Worm (Caenorhabditis elegans): ENCODE data around the gene sup-37.

The sup-37 gene

ce11 chrV:8768481-8768959 is 17.8 kb upstream of the sup-37 start, which contains the start of gene B0507.3:
B0507.3 (plus strand) TSS chrV:8768909.
- TF ChIP-seq lin-13 (GFP tag; optimal IDR thresholded peaks at IDR 0.05) = no peak
- no peak for TF ChIP-seq mef-2 (tag; optimal IDR thresholded peaks at IDR 0.05)
- TF ChIP-seq lin-39 (tag; optimal IDR thresholded peaks at IDR 0.05) = no peak
- TF ChIP-seq blmp-1 (tag; optimal IDR thresholded peaks at IDR 0.05) = no peak
- TF ChIP-seq lsy-2 (tag; optimal IDR thresholded peaks at IDR 0.05) = peak in 1 of 2 experiments; percentile 21
- no peak for TF ChIP-seq elt-3 (tag; optimal IDR thresholded peaks at IDR 0.05)
- TF ChIP-seq pax-3 (tag; optimal IDR thresholded peaks at IDR 0.05) = peak; percentile 13
- no peak for TF ChIP-seq rnt-1 (tag; optimal IDR thresholded peaks at IDR 0.05)
- no peak for TF ChIP-seq skn-1 (tag; optimal IDR thresholded peaks at IDR 0.05)
- TF ChIP-seq tlp-1 (tag; optimal IDR thresholded peaks at IDR 0.05) = peak; percentile 86
- no peak for TF ChIP-seq sup-37 (GFP tag; optimal IDR thresholded peaks at IDR 0.05)
- peak in 1 of 2 experiments; percentile 68 for TF ChIP-seq lin-35 (GFP tag; optimal IDR thresholded peaks at IDR 0.05)
- peak; percentile 34 for TF ChIP-seq nhr-90 (tag; optimal IDR thresholded peaks at IDR 0.05; ENCODE audit: poor library complexity)
- no peak for TF ChIP-seq C34B4.2 (tag; optimal IDR thresholded peaks at IDR 0.05)
- TF ChIP-seq fkh-8 (tag; optimal IDR thresholded peaks at IDR 0.05) = no peak
- TF ChIP-seq unc-62 (GFP tag; optimal IDR thresholded peaks at IDR 0.05) = no peak
- no peak for TF ChIP-seq alr-1 (tag; optimal IDR thresholded peaks at IDR 0.05; ENCODE audit: borderline replicate concordance)
- TF ChIP-seq F16B12.6 (tag; optimal IDR thresholded peaks at IDR 0.05) = no peak
- TF ChIP-seq efl-3 (GFP tag; optimal IDR thresholded peaks at IDR 0.05) = no peak
- TF ChIP-seq fos-1 (tag; optimal IDR thresholded peaks at IDR 0.05) = no peak
- TF ChIP-seq unc-86 (tag; optimal IDR thresholded peaks at IDR 0.05) = no peak
- TF ChIP-seq hlh-4 (tag; optimal IDR thresholded peaks at IDR 0.05) = no peak
- no peak for TF ChIP-seq hpl-2 (GFP tag; optimal IDR thresholded peaks at IDR 0.05)
- TF ChIP-seq lir-3 (tag; optimal IDR thresholded peaks at IDR 0.05; ENCODE audit: poor library complexity) = no peak
- no peak for TF ChIP-seq nhr-12 (tag; optimal IDR thresholded peaks at IDR 0.05)
- TF ChIP-seq ceh-88 (GFP tag; IDR thresholded peaks at IDR 0.05) = no peak
- TF ChIP-seq nhr-237 (tag; optimal IDR thresholded peaks at IDR 0.05) = no peak
- peak; percentile 29 for TF ChIP-seq nhr-71 (tag; optimal IDR thresholded peaks at IDR 0.05)
- peak in 1 of 2 experiments; percentile 20 for TF ChIP-seq mdl-1 (tag; optimal IDR thresholded peaks at IDR 0.05)
- peak; percentile 40 for TF ChIP-seq lin-14 (GFP tag; optimal IDR thresholded peaks at IDR 0.05)
- no peak for TF ChIP-seq mep-1 (tag; optimal IDR thresholded peaks at IDR 0.05)
- TF ChIP-seq ets-5 (GFP tag; IDR thresholded peaks at IDR 0.05) = no peak
- no peak for TF ChIP-seq sox-4 (tag; optimal IDR thresholded peaks at IDR 0.05)
- no peak for TF ChIP-seq C16A3.4 (tag; optimal IDR thresholded peaks at IDR 0.05)
- no peak for TF ChIP-seq nhr-85 (tag)
- no peak for TF ChIP-seq mab-9 (GFP tag; IDR thresholded peaks at IDR 0.05)
- TF ChIP-seq jun-1 (tag; optimal IDR thresholded peaks at IDR 0.05) = peak; percentile 76
- no peak for TF ChIP-seq grh-1 (GFP tag; IDR thresholded peaks at IDR 0.05)
- no peak for TF ChIP-seq snu-23 (GFP tag; optimal IDR thresholded peaks at IDR 0.05)
- TF ChIP-seq elt-2 (tag; optimal IDR thresholded peaks at IDR 0.05) = peak; percentile 100
- TF ChIP-seq unc-130 (tag; optimal IDR thresholded peaks at IDR 0.05) = no peak
- no peak for TF ChIP-seq nhr-77 (tag; optimal IDR thresholded peaks at IDR 0.05)
- TF ChIP-seq ceh-8 (GFP tag; optimal IDR thresholded peaks at IDR 0.05) = no peak
- no peak for TF ChIP-seq snpc-4 (tag; optimal IDR thresholded peaks at IDR 0.05)
- no peak for TF ChIP-seq nhr-19 (GFP tag; conservative IDR thresholded peaks at IDR 0.05)
- TF ChIP-seq sptf-1 (tag; optimal IDR thresholded peaks at IDR 0.05) = no peak
- TF ChIP-seq ceh-90 (tag; optimal IDR thresholded peaks at IDR 0.05) = no peak
- TF ChIP-seq zip-4 (GFP tag; optimal IDR thresholded peaks at IDR 0.05) = no peak
- TF ChIP-seq aly-2 (tag; optimal IDR thresholded peaks at IDR 0.05) = no peak
- TF ChIP-seq hlh-17 (GFP tag; optimal IDR thresholded peaks at IDR 0.05; ENCODE audit: borderline replicate concordance) = no peak
- no peak for TF ChIP-seq isw-1 (GFP tag; IDR thresholded peaks at IDR 0.05)
- no peak for TF ChIP-seq dpl-1 (GFP tag; optimal IDR thresholded peaks at IDR 0.05)
- no peak for TF ChIP-seq xbp-1 (tag; optimal IDR thresholded peaks at IDR 0.05)

All from whole organism, L1 larva.